Fruit fly (Drosophila melanogaster) S2 (cell line): ENCODE measurements around the gene PTPMT1.

Experiments
- CG8478 ChIP-seq: fragments of >200 bp; optimal IDR thresholded peaks from 2 replicates; lab custom pipeline; 2018
- CTCF ChIP-seq, 2 experiments: fragments of >200 bp; optimal IDR thresholded peaks; 2 replicates each; lab custom pipeline; 2018

Gene PTPMT1

DNA sequence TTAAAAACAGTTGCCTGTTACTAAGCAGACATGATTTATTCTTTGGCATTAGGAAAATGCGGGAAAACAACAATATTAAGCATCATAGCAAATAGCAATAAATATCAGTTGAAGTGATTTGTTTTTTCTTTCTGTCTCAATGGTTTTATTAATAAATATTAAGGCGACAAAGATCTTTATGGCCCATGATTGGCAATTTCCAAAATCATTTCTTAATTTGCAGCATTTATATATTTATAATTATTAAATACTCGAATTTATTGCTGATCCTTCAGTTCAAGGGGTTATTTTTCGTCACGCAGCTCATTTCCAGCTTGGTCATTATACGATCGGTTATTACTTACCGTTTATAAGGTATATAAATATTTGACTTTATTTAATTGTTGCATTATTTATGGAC, 30.5 kb upstream of the PTPMT1 start:
- no peak for TF ChIP-seq CG8478 (lab: Kevin White, UChicago)
- no peak for TF ChIP-seq CTCF (optimal IDR thresholded peaks at IDR 0.05; lab: Kevin White, UChicago)

DNA sequence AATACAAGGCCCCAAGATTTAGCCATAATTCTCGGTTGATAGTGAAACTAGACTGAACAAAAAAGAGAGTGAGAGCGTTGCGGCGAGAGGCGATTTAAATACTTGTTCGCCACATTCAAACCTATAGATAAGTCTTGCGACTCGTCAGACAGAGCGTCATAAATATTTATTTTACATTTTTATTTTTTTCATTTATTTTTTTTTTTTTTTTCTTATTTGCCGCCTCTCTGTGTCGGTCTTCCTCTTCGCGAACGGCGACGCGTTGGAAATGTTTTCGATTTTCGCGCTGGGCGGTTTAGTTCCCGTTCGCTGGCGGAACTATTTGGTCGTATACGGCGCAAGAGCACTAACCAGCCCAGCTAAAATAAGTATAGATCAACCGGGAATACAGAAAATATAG, 30.1 kb upstream of the PTPMT1 start:
- TF ChIP-seq CG8478 (lab: Kevin White, UChicago) = no peak

DNA sequence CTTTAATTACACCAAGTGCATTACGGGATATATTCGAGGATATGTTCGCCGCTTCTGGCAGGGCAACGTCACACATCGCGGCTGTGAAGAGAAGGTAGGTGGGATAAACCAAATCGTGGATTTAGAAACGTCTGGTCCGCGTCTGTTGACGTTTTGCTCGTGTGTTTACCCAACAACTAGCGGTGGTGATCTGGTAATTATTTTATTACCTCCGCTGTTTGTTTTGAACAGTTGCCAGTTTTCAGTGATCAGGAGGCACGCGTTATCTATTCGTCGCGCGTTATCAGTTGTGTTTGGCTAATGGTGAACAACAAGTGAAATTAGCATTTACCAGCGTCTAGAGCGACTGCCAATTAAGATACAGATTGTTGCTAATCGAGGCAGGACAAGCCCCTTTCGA, 29.1 kb upstream of the PTPMT1 start:
- TF ChIP-seq CG8478 (lab: Kevin White, UChicago) (no peak), CTCF (optimal IDR thresholded peaks at IDR 0.05; lab: Kevin White, UChicago) (no peak)

DNA sequence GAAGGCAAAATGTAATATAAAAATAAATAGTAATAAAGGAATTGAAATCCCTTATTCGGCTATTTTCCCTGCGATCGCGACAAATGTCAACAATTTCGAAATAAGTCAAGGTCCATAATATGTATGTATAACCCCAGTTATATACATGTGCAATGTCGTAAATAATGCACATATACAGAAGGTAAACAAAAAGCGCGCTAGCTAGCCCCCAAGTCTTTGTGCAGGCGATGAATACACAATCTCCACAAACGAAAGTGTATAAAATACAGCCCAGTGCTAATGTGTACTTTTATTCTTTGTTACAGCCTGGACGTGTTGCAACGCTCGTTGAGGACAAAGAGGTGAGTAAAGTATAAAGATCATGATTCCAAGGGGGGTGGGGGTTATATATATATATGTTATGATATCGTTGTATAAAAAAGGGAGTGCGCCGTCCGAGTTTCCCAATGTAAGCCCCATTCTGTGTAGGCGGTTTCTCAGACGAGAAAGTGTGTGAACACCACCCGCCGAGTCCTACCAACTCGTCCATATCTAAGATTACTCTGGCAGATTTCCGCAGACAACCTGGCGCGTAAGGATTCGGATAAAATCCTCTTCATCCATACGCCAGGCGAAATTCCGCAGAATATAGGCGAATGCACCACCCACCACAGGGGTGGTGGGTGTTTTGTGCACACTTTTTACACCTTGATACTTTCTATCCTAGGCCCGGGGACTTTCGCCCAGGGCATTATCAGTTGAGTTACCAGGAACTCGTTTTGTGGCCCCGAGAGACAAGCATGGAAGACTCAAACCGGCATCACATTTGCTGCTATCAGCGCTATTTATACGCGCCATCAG, 28.3 kb upstream of the PTPMT1 start:
- no peak for TF ChIP-seq CG8478 (lab: Kevin White, UChicago)

DNA sequence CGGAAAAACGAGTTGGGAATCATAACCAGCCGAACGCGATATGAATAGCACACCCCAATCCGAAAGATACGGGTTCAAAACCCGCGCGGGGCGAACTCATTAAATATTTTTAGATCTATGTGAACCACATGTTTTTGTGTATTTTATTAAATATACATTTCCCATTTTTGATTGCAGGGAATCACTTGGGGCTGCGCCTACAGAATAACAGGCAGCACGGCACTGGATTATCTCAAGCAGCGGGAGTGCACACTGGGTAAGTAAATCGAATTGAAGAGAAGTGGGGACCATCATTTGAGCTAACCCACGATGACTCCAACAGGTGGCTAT, 27.7 kb upstream of the PTPMT1 start:
- no peak for TF ChIP-seq CG8478 (lab: Kevin White, UChicago)
- TF ChIP-seq CTCF (optimal IDR thresholded peaks at IDR 0.05; lab: Kevin White, UChicago) = no peak

DNA sequence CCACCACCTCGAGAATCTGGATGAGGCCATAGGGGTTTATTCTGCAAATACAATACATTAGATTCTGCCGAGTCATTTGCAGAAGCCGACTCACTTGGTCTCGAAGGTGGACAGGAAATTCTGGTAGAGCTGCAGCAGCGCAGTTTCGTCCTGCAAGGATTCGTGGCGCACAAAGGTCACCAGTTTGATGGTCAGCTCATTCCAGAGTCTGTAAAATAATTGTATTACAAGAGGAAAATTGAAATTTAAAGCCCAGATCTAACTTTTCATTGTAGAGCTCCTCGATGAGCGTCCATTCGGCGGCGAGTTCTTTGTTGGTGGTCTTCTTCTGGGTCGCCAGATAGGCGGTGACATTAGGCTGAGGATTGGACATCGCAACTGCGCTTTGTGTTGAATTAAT, 25.6 kb upstream of the PTPMT1 start:
- TF ChIP-seq CG8478 (lab: Kevin White, UChicago) (no peak), CTCF (optimal IDR thresholded peaks at IDR 0.05; lab: Kevin White, UChicago) (no peak)

DNA sequence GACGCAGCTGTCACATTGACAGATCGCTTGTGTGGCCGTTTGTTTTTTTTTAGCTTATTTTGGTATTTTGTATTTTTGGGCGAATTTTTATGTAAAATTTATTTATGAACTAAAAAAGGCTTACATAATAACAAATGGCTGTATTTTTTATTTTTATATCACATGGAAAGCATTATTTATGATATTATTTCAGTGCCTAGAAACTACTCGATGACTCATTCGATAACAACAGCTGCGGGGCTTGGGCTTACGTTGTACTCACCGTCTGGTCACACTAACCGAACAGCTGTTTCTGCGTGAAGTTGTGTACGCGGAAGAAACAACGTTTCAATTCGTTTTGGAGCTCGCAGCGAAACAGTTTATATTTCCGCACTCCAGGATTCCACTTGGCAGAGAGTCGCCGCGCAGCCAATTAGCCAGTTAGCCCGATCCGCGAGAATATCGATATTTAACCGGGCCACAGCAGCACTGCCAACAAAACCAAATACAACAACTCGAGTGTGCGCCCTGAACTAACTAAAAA, 25.1 kb upstream of the PTPMT1 start, which contains the start of the genes Hmgcr and Rpn9:
TSS of gene Hmgcr (plus strand) at position 335 of the 523 bp plus-strand sequence.
TSS of gene Rpn9 (minus strand) at position 473 of the 523 bp plus-strand sequence.
- TF ChIP-seq CG8478 (lab: Kevin White, UChicago) (no peak), CTCF (optimal IDR thresholded peaks at IDR 0.05; lab: Kevin White, UChicago) (no peak)

DNA sequence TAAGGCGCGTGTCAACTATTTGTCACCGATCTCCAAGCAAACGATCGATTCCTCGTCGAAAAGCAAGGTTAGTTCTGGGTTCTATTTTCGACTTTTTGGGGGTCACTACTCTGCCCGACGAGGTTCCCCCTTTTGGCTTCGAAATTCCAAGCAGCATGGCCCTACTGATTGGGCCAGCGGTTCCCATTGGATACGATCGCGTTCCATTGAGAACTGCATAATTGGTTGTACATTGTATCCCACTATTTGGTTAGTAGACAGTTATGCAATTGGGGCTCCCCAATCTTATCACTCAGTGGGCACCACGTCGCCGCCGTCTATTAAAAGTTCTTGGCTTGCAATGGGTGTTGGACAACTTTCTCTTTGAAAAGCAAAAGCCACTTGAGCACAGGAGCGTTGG, 24.4 kb upstream of the PTPMT1 start:
- TF ChIP-seq CG8478 (lab: Kevin White, UChicago) (no peak), CTCF (optimal IDR thresholded peaks at IDR 0.05; lab: Kevin White, UChicago) (no peak)

DNA sequence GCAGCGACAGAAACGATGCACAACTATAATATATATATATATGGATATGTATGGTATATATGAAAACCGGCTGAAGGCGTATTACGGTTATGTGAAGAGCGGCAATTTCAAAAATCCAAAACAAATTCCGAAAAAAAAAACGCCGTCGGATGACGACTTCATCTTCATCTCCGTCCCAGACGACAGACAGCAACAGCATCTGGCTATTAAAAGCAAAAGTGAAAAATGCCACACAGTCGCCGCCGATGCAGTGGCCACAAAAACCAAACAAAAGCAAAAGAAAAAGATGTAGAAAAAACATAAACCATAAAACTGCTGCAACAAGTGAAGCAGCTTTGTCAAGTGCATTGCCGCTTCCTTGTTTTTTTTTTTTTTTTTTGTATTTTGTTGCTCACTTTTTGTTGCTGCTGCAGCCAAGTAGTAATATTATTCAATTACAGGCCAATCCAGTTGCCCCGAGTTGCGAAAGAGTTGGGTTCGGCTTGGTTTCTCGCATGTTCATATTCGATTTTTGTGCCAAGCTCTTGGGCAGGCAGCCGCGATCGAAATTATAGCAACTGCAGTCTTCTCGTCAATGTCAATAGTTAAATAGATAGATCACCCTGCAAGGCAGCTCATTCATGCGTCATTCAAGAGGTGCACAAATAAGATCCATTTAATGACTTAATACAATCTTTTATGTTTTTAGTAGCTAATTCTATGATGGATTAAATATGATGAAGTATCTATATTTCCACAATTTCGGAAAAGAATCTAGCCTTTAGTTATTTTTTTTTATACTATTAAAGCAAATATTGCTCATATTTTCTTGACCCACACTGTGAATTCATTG, 23.4 kb upstream of the PTPMT1 start:
- no peak for TF ChIP-seq CTCF (optimal IDR thresholded peaks at IDR 0.05; lab: Kevin White, UChicago)
- TF ChIP-seq CG8478 (lab: Kevin White, UChicago) = no peak

DNA sequence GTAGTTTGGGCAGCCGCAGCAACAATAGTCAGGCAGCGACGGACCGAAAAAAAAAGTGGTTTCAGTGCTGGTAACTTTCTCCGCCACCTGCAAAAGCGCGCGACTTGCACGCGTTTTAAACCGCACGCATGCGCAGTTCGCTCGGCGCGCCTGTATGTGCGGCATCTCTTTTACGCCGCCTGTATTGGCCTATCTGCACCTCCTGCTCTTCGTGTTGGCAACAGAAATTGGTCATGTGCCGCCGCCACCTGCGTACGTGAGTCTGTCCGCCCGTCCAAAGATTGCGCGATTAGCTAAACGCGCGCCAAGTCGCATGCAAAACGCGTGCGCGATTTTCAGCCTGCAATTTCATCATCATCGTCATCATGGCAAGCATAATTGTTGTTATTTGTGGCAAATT, 22.5 kb upstream of the PTPMT1 start:
- TF ChIP-seq CTCF (optimal IDR thresholded peaks at IDR 0.05; lab: Kevin White, UChicago) (no peak), CG8478 (lab: Kevin White, UChicago) (no peak)

DNA sequence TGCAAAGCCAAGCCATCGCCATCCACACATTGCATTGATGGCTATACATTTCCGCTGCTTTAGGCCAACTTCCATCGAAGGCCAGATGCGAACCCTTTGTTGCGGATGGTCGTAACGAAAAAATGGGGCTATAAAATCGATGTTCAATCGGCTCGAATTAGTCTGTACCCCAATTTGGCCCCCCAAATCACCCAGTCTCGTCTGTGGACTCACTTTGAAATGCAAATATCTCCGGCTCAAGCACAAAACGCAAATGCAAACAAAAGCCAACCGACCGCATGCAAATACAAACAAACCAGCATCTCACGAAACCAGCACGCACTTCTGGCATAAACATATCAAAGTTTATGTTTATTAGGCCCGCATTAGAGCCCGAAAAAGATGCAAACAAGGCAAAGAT, 21.8 kb upstream of the PTPMT1 start:
- no peak for TF ChIP-seq CG8478 (lab: Kevin White, UChicago)
- no peak for TF ChIP-seq CTCF (optimal IDR thresholded peaks at IDR 0.05; lab: Kevin White, UChicago)

DNA sequence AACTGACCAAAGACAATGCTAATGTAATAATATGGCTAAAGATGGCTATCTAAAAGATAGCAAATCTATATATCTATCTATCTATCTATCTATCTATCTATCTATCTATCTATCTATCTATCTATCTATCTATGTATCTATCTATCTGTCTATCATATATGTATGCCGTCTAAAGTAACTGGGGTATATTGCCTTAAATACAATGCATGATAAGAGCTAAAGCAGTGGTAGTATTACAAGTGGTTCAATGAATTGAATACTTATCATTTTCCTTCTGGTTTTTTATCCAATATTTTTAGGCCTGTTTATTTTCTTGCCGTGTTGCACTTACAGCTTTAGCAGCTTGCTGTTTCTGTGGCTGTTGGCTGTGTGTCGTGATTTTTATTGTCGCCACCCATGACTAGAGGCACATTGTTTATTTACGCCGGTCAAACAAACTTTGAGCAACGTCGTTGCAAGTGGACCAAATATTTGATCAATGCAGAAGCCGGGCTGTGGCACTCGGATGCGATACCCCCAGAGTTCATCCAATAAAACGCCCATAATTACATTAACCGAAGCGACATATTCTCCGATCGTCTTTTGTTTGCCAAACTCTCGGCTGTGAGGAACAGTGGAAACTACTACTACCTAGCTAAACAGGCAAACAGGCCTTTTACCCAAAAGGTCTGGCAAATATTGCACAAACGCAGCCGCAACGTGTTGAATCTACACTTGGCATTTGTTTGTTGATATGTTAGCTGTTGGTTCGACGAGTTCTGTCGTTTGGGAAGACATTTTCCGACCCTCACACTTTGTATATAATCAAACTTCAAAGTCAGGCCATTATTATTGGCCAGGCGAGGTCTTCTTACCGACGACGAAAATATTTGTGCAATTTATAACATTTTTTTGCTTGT, 20.2 kb upstream of the PTPMT1 start:
- no peak for TF ChIP-seq CG8478 (lab: Kevin White, UChicago)
- TF ChIP-seq CTCF (optimal IDR thresholded peaks at IDR 0.05; lab: Kevin White, UChicago) = no peak

DNA sequence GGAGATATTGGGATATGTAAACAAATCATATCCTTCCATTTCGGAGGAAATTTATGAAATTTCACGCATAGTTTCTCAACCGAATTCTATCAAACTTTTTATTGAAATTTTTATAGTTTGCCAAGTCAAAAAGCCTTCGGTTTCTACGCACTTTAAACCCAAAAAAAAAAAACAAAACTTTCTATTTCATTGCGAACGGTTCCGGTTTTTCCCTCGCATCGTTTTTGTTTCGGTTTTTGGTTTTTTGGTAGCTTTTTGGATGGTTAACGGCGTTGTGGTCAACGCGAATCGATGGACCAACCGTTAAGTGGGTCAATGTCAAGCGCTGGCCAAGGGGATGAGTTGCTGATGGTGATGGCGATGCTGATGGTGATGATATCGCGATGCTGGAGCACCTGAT, 17.2 kb upstream of the PTPMT1 start:
- TF ChIP-seq CG8478 (lab: Kevin White, UChicago) (no peak), CTCF (optimal IDR thresholded peaks at IDR 0.05; lab: Kevin White, UChicago) (no peak)

DNA sequence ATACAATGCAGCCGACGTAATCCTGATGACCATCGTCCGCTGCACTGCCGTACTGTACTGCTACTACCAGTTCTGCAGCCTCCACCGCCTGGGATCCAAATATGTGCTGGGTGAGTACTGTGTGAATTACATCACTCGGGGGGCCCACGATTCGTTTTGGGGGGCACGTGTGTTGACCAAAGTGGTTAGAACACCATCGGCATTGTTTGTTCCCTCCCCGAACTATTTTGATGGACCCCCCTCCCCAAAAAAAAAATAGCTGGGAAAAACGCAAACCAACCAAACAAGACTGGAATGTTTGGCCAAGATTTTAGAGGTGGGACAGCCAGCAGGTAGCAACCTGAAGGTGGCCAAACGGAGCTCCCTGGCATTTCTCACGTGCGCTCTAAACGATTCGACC, 10.7 kb upstream of the PTPMT1 start:
- TF ChIP-seq CG8478 (lab: Kevin White, UChicago) = no peak
- TF ChIP-seq CTCF (optimal IDR thresholded peaks at IDR 0.05; lab: Kevin White, UChicago) = no peak
